Worm (Caenorhabditis elegans) whole organism, L2 larva: ENCODE results near the gene T14B4.20.

Experiments
- C34F6.9 ChIP-seq: fragments of 150-350 bp; optimal IDR thresholded peaks from 2 replicates; lab custom pipeline; 2014; ENCODE audit warnings: missing biosample characterization, missing genetic modification characterization
- F13H6.1 ChIP-seq: sonication (generic microtip); optimal IDR thresholded peaks from 2 replicates; lab custom pipeline; 2016; ENCODE audit warnings: missing genetic modification characterization, missing compliant biosample characterization
- R02D3.7 ChIP-seq: fragments of 150-350 bp; optimal IDR thresholded peaks from 2 replicates; lab custom pipeline; 2014; ENCODE audit warnings: missing biosample characterization, missing genetic modification characterization
- Y55F3AM.14 ChIP-seq: fragments of 200-800 bp; sonication (Bioruptor generic); optimal IDR thresholded peaks from 2 replicates; lab custom pipeline; 2018; ENCODE audit warnings: mild to moderate bottlenecking, missing genetic modification characterization, missing compliant biosample characterization
- ZK546.5 ChIP-seq: sonication (generic microtip); optimal IDR thresholded peaks from 2 replicates; lab custom pipeline; 2017; ENCODE audit warnings: missing biosample characterization, missing genetic modification characterization
- aly-2 ChIP-seq: fragments of 150-350 bp; optimal IDR thresholded peaks from 2 replicates; lab custom pipeline; 2014; ENCODE audit warnings: missing biosample characterization, missing genetic modification characterization
- blmp-1 ChIP-seq: sonication (generic microtip); optimal IDR thresholded peaks from 2 replicates; lab custom pipeline; 2017; ENCODE audit warnings: missing genetic modification characterization, mild to moderate bottlenecking, missing compliant biosample characterization, antibody characterized with exemption, moderate library complexity; ENCODE audit not compliant: insufficient read depth
- crh-2 ChIP-seq: sonication (generic microtip); optimal IDR thresholded peaks from 2 replicates; lab custom pipeline; 2017; ENCODE audit warnings: missing biosample characterization, missing genetic modification characterization
- egl-27 ChIP-seq: sonication (generic microtip); optimal IDR thresholded peaks from 3 replicates; lab custom pipeline; 2017; ENCODE audit warnings: missing biosample characterization, missing genetic modification reagents, missing genetic modification characterization
- elt-3 ChIP-seq: sonication (generic microtip); optimal IDR thresholded peaks from 2 replicates; lab custom pipeline; 2017; ENCODE audit warnings: missing biosample characterization, missing genetic modification characterization
- fos-1 ChIP-seq: fragments of 150-350 bp; optimal IDR thresholded peaks from 2 replicates; lab custom pipeline; 2014; ENCODE audit warnings: missing biosample characterization, missing genetic modification characterization
- lin-11 ChIP-seq: fragments of 150-350 bp; sonication (generic microtip); optimal IDR thresholded peaks from 2 replicates; lab custom pipeline; 2014; ENCODE audit warnings: missing biosample characterization, missing genetic modification characterization, inconsistent platforms, mixed read lengths
- lin-13 ChIP-seq: fragments of 150-350 bp; optimal IDR thresholded peaks from 2 replicates; lab custom pipeline; 2014; ENCODE audit warnings: missing biosample characterization, missing genetic modification reagents, missing genetic modification characterization
- lsy-2 ChIP-seq, 2 experiments: fragments of 150-350 bp in 1 of 2; sonication (generic microtip) in 1 of 2; optimal IDR thresholded peaks; 2 replicates each; lab custom pipeline; 2014 to 2017; ENCODE audit warnings: missing biosample characterization in 2 of 2, missing genetic modification characterization in 2 of 2
- mab-5 ChIP-seq: fragments of 150-350 bp; optimal IDR thresholded peaks from 2 replicates; lab custom pipeline; 2014; ENCODE audit warnings: missing biosample characterization, missing genetic modification characterization
- mdl-1 ChIP-seq, 2 experiments: fragments of 150-350 bp in 1 of 2; sonication (generic microtip) in 1 of 2; optimal IDR thresholded peaks; 2 replicates each; lab custom pipeline; 2017; ENCODE audit warnings: missing biosample characterization in 2 of 2, missing genetic modification characterization in 2 of 2
- nhr-10 ChIP-seq: sonication (generic microtip); optimal IDR thresholded peaks from 2 replicates; lab custom pipeline; 2017; ENCODE audit warnings: missing biosample characterization, missing genetic modification characterization
- nhr-11 ChIP-seq: fragments of 150-350 bp; optimal IDR thresholded peaks from 2 replicates; lab custom pipeline; 2014; ENCODE audit warnings: missing biosample characterization, missing genetic modification characterization
- nhr-21 ChIP-seq: fragments of 150-350 bp; optimal IDR thresholded peaks from 2 replicates; lab custom pipeline; 2014; ENCODE audit warnings: missing biosample characterization, missing genetic modification characterization
- nhr-237 ChIP-seq: fragments of 150-350 bp; optimal IDR thresholded peaks from 2 replicates; lab custom pipeline; 2014; ENCODE audit warnings: missing biosample characterization, missing genetic modification characterization
- nhr-25 ChIP-seq: fragments of 150-350 bp; sonication (generic microtip); optimal IDR thresholded peaks from 3 replicates; lab custom pipeline; 2014; ENCODE audit warnings: missing biosample characterization, missing genetic modification characterization
- nhr-77 ChIP-seq: fragments of 150-350 bp; optimal IDR thresholded peaks from 2 replicates; lab custom pipeline; 2014; ENCODE audit warnings: missing biosample characterization, missing genetic modification characterization
- peb-1 ChIP-seq: fragments of 150-350 bp; optimal IDR thresholded peaks from 2 replicates; lab custom pipeline; 2014; ENCODE audit warnings: missing biosample characterization, missing genetic modification characterization
- sem-4 ChIP-seq: fragments of 150-350 bp; optimal IDR thresholded peaks from 2 replicates; lab custom pipeline; 2014; ENCODE audit warnings: missing biosample characterization, missing genetic modification reagents, missing genetic modification characterization
- skn-1 ChIP-seq: sonication (generic microtip); optimal IDR thresholded peaks from 2 replicates; lab custom pipeline; 2017; ENCODE audit warnings: missing biosample characterization, missing genetic modification characterization
- sma-3 ChIP-seq: sonication (generic microtip); optimal IDR thresholded peaks from 2 replicates; lab custom pipeline; 2016; ENCODE audit warnings: missing genetic modification reagents, missing genetic modification characterization, missing compliant biosample characterization
- sma-9 ChIP-seq, 2 experiments: fragments of 150-350 bp in 1 of 2; sonication (generic microtip) in 1 of 2; optimal IDR thresholded peaks; 2 replicates each; lab custom pipeline; 2014 to 2016; ENCODE audit warnings: missing genetic modification characterization in 2 of 2, mild to moderate bottlenecking in 1 of 2, missing biosample characterization in 1 of 2, missing compliant biosample characterization in 1 of 2, missing genetic modification reagents in 1 of 2, moderate library complexity in 1 of 2
- snpc-4 ChIP-seq: fragments of 150-350 bp; optimal IDR thresholded peaks from 2 replicates; lab custom pipeline; 2014; ENCODE audit warnings: missing biosample characterization, missing genetic modification characterization
- unc-39 ChIP-seq: fragments of 150-350 bp; optimal IDR thresholded peaks from 2 replicates; lab custom pipeline; 2014; ENCODE audit warnings: missing biosample characterization, missing genetic modification characterization
- unc-55 ChIP-seq: fragments of 150-350 bp; sonication (generic microtip); optimal IDR thresholded peaks from 3 replicates; lab custom pipeline; 2014; ENCODE audit warnings: missing biosample characterization, missing genetic modification reagents, missing genetic modification characterization
- unc-62 ChIP-seq: fragments of 150-350 bp; optimal IDR thresholded peaks from 2 replicates; lab custom pipeline; 2014; ENCODE audit warnings: missing biosample characterization, missing genetic modification reagents, missing genetic modification characterization
- ztf-1 ChIP-seq: fragments of 200-800 bp; sonication (Bioruptor generic); conservative IDR thresholded peaks from 2 replicates; pipeline ENCODE4 v1.3.6; 2022; ENCODE audit warnings: missing genetic modification characterization, missing compliant biosample characterization

T14B4.20 gene

ce11 chrII:6685964-6686363 is 30.7 kb upstream of the T14B4.20 start:
- TF ChIP-seq peb-1 (tag; lab: Kevin White, UChicago) (no peak), unc-39 (tag; lab: Kevin White, UChicago) (no peak), unc-62 (GFP tag; lab: Kevin White, UChicago) (no peak), nhr-25 (tag; lab: Kevin White, UChicago) (no peak), R02D3.7 (tag; lab: Kevin White, UChicago) (no peak), fos-1 (tag; lab: Kevin White, UChicago) (no peak), egl-27 (no peak), F13H6.1 (tag; lab: Kevin White, UChicago) (no peak), ZK546.5 (tag; lab: Kevin White, UChicago) (no peak), Y55F3AM.14 (GFP tag; lab: Kevin White, UChicago) (no peak), sem-4 (no peak), lsy-2 (tag; optimal IDR thresholded peaks at IDR 0.05; lab: Kevin White, UChicago) (no peak), mdl-1 (tag; optimal IDR thresholded peaks at IDR 0.05; lab: Kevin White, UChicago) (no peak), nhr-77 (tag; lab: Kevin White, UChicago) (no peak), sma-3 (GFP tag; lab: Kevin White, UChicago) (no peak), unc-55 (GFP tag; lab: Kevin White, UChicago) (no peak), nhr-237 (no peak), aly-2 (tag; lab: Kevin White, UChicago) (no peak), lin-11 (tag; lab: Kevin White, UChicago) (no peak)

- peak; percentile 35 for TF ChIP-seq sma-9 (GFP tag; optimal IDR thresholded peaks at IDR 0.05; lab: Kevin White, UChicago)
- no peak for TF ChIP-seq sma-9 (tag; optimal IDR thresholded peaks at IDR 0.05; lab: Kevin White, UChicago)
- peak; percentile 70 for TF ChIP-seq C34F6.9
- TF ChIP-seq unc-62 (GFP tag; lab: Kevin White, UChicago): no peak
- peak; percentile 26 for TF ChIP-seq crh-2
- no peak for TF ChIP-seq R02D3.7 (tag; lab: Kevin White, UChicago)
- TF ChIP-seq skn-1: no peak
- TF ChIP-seq nhr-21: peak; percentile 9
- peak in 1 of 2 experiments; percentile 42 for TF ChIP-seq lsy-2 (tag; optimal IDR thresholded peaks at IDR 0.05; lab: Kevin White, UChicago)
- no peak for TF ChIP-seq nhr-11 (tag; lab: Kevin White, UChicago)
- no peak for TF ChIP-seq lin-13 (GFP tag; lab: Kevin White, UChicago)
- TF ChIP-seq unc-39 (tag; lab: Kevin White, UChicago): no peak
- TF ChIP-seq nhr-10 (tag; lab: Kevin White, UChicago): no peak
- no peak for TF ChIP-seq blmp-1
- TF ChIP-seq, all 48 proteins: peak for 5
These were observed 27.6 kb upstream of the T14B4.20 start for ce11 chrII:6689088-6689487.

- TF ChIP-seq sma-9 (GFP tag; optimal IDR thresholded peaks at IDR 0.05; lab: Kevin White, UChicago) (peak; percentile 52), sma-9 (tag; optimal IDR thresholded peaks at IDR 0.05; lab: Kevin White, UChicago) (no peak), ztf-1 (GFP tag; lab: Robert Waterston, UW) (no peak)
These were observed 21.3 kb upstream of the T14B4.20 start, which contains the start of gene C18H9.5 for ce11 chrII:6695388-6695787. C18H9.5 (minus strand) TSS chrII:6695566.

ce11 chrII:6698784-6699183 is 17.9 kb upstream of the T14B4.20 start, which contains the start of gene C18H9.1:
C18H9.1 (plus strand) TSS chrII:6699084.
- TF ChIP-seq C34F6.9 (no peak), Y55F3AM.14 (GFP tag; lab: Kevin White, UChicago) (no peak), snpc-4 (tag; lab: Kevin White, UChicago) (no peak), sma-9 (GFP tag; optimal IDR thresholded peaks at IDR 0.05; lab: Kevin White, UChicago) (no peak), sma-9 (tag; optimal IDR thresholded peaks at IDR 0.05; lab: Kevin White, UChicago) (no peak), nhr-237 (no peak), lin-13 (GFP tag; lab: Kevin White, UChicago) (no peak), mab-5 (tag; lab: Kevin White, UChicago) (no peak), egl-27 (no peak), fos-1 (tag; lab: Kevin White, UChicago) (no peak)

- peak; percentile 69 for TF ChIP-seq sma-9 (GFP tag; optimal IDR thresholded peaks at IDR 0.05; lab: Kevin White, UChicago)
- TF ChIP-seq sma-9 (tag; optimal IDR thresholded peaks at IDR 0.05; lab: Kevin White, UChicago): no peak
- TF ChIP-seq fos-1 (tag; lab: Kevin White, UChicago): peak; percentile 85
- TF ChIP-seq elt-3 (tag; lab: Kevin White, UChicago): no peak
- TF ChIP-seq blmp-1: no peak
- peak; percentile 4 for TF ChIP-seq skn-1
- peak; percentile 14 for TF ChIP-seq crh-2
These were observed 15.2 kb upstream of the T14B4.20 start, which contains the start of gene C18H9.6 for ce11 chrII:6701497-6701896. C18H9.6 (minus strand) TSS chrII:6701625.
